Fruit fly (Drosophila melanogaster) whole organism, embryonic: ENCODE results near the gene Ssk.

Source experiments
- CG10147 ChIP-seq: fragments of 200-800 bp; sonication (Bioruptor generic); optimal IDR thresholded peaks from 2 replicates; lab custom pipeline; 2019; ENCODE audit warnings: missing biosample characterization, mild to moderate bottlenecking, missing genetic modification characterization, moderate library complexity
- CG10431 ChIP-seq: fragments of 200-800 bp; sonication (Bioruptor generic); optimal IDR thresholded peaks from 3 replicates; lab custom pipeline; 2018; ENCODE audit warnings: missing biosample characterization, mild to moderate bottlenecking, missing genetic modification characterization
- CG10959 ChIP-seq: fragments of 200-800 bp; sonication (Bioruptor generic); IDR thresholded peaks from 2 replicates; pipeline ENCODE4 v1.3.6; 2022; ENCODE audit warnings: missing biosample characterization, missing genetic modification characterization
- CG12219 ChIP-seq: fragments of 200-800 bp; sonication (Bioruptor generic); optimal IDR thresholded peaks from 3 replicates; lab custom pipeline; 2018; ENCODE audit warnings: missing biosample characterization, mild to moderate bottlenecking, missing genetic modification characterization
- CG1233 ChIP-seq: fragments of 200-800 bp; sonication (Bioruptor generic); optimal IDR thresholded peaks from 4 replicates; lab custom pipeline; 2018; ENCODE audit warnings: missing biosample characterization, mild to moderate bottlenecking, missing genetic modification characterization
- CG12769 ChIP-seq: fragments of 200-800 bp; sonication (Bioruptor generic); optimal IDR thresholded peaks from 2 replicates; lab custom pipeline; 2019; ENCODE audit warnings: missing biosample characterization, mild to moderate bottlenecking, missing genetic modification characterization, moderate library complexity
- CG12942 ChIP-seq: fragments of 200-800 bp; sonication (Bioruptor generic); optimal IDR thresholded peaks from 3 replicates; lab custom pipeline; 2016; ENCODE audit warnings: missing biosample characterization, missing genetic modification characterization
- CG13424 ChIP-seq: fragments of 200-800 bp; sonication (Bioruptor generic); optimal IDR thresholded peaks from 2 replicates; lab custom pipeline; 2019; ENCODE audit warnings: missing biosample characterization, mild to moderate bottlenecking, missing genetic modification characterization, moderate library complexity
- CG17385 ChIP-seq: fragments of 200-800 bp; sonication (Bioruptor generic); optimal IDR thresholded peaks from 3 replicates; lab custom pipeline; 2018; ENCODE audit warnings: missing biosample characterization, mild to moderate bottlenecking, missing genetic modification characterization
- CG18764 ChIP-seq: fragments of 200-800 bp; sonication (Bioruptor generic); optimal IDR thresholded peaks from 3 replicates; lab custom pipeline; 2016; ENCODE audit warnings: missing biosample characterization, missing genetic modification characterization
- CG2116 ChIP-seq: fragments of 200-800 bp; sonication (Bioruptor generic); optimal IDR thresholded peaks from 3 replicates; lab custom pipeline; 2018; ENCODE audit warnings: missing biosample characterization, mild to moderate bottlenecking, missing genetic modification characterization
- CG33213 ChIP-seq: fragments of 200-800 bp; sonication (Bioruptor generic); optimal IDR thresholded peaks from 3 replicates; lab custom pipeline; 2016; ENCODE audit warnings: missing biosample characterization, missing genetic modification characterization
- CG34224 ChIP-seq: fragments of 200-800 bp; sonication (Bioruptor generic); IDR thresholded peaks from 3 replicates; pipeline ENCODE4 v1.3.6; 2022; ENCODE audit warnings: missing biosample characterization, missing genetic modification characterization; ENCODE audit not compliant: partially characterized antibody
- CG34422 ChIP-seq: fragments of 200-800 bp; sonication (Bioruptor generic); IDR thresholded peaks from 3 replicates; pipeline ENCODE4 v1.3.6; 2022; ENCODE audit warnings: missing biosample characterization, missing genetic modification characterization
- CG4617 ChIP-seq: fragments of 200-800 bp; sonication (Bioruptor generic); optimal IDR thresholded peaks from 3 replicates; lab custom pipeline; 2016; ENCODE audit warnings: missing biosample characterization, missing genetic modification characterization, borderline replicate concordance
- CG5180 ChIP-seq: fragments of 200-800 bp; sonication (Bioruptor generic); optimal IDR thresholded peaks from 3 replicates; lab custom pipeline; 2017; ENCODE audit warnings: missing biosample characterization, missing genetic modification characterization, mild to moderate bottlenecking, moderate library complexity, missing genetic modification reagents
- CG7357 ChIP-seq: fragments of 200-800 bp; sonication (Bioruptor generic); IDR thresholded peaks from 3 replicates; pipeline ENCODE4 v1.3.6; 2022; ENCODE audit warnings: missing biosample characterization, missing genetic modification characterization
- CG7786 ChIP-seq: fragments of 200-800 bp; sonication (Bioruptor generic); optimal IDR thresholded peaks from 2 replicates; lab custom pipeline; 2016; ENCODE audit warnings: missing biosample characterization, missing genetic modification characterization
- CG9437 ChIP-seq: fragments of 200-800 bp; sonication (Bioruptor generic); optimal IDR thresholded peaks from 2 replicates; lab custom pipeline; 2018; ENCODE audit warnings: missing biosample characterization, mild to moderate bottlenecking, missing genetic modification characterization
- Dfd ChIP-seq, 2 experiments: fragments of >200 bp; optimal IDR thresholded peaks; 2 replicates each; lab custom pipeline; 2017; ENCODE audit warnings: missing biosample characterization in 2 of 2, missing genetic modification characterization in 2 of 2
- Ets97D ChIP-seq: fragments of 200-800 bp; sonication (Bioruptor generic); optimal IDR thresholded peaks from 3 replicates; lab custom pipeline; 2016; ENCODE audit warnings: missing biosample characterization, missing genetic modification characterization
- Hr39 ChIP-seq: fragments of >200 bp; optimal IDR thresholded peaks from 2 replicates; lab custom pipeline; 2017
- NK7.1 ChIP-seq: fragments of 200-800 bp; sonication (Bioruptor generic); optimal IDR thresholded peaks from 3 replicates; lab custom pipeline; 2016; ENCODE audit warnings: missing biosample characterization, missing genetic modification characterization
- NfI ChIP-seq: fragments of 200-800 bp; sonication (Bioruptor generic); optimal IDR thresholded peaks from 3 replicates; lab custom pipeline; 2018; ENCODE audit warnings: missing biosample characterization, mild to moderate bottlenecking, missing genetic modification characterization, moderate library complexity
- PHDP ChIP-seq: fragments of 200-800 bp; sonication (Bioruptor generic); optimal IDR thresholded peaks from 3 replicates; lab custom pipeline; 2018; ENCODE audit warnings: missing biosample characterization, mild to moderate bottlenecking, missing genetic modification characterization, moderate library complexity
- Ptx1 ChIP-seq: fragments of 200-800 bp; sonication (Bioruptor generic); IDR thresholded peaks from 2 replicates; pipeline ENCODE4 v1.3.6; 2022; ENCODE audit warnings: missing biosample characterization, missing genetic modification characterization
- Sox100B ChIP-seq: fragments of 200-800 bp; sonication (Bioruptor generic); optimal IDR thresholded peaks from 3 replicates; lab custom pipeline; 2018; ENCODE audit warnings: missing biosample characterization, mild to moderate bottlenecking, missing genetic modification characterization
- Sry-β ChIP-seq: fragments of 200-800 bp; sonication (Bioruptor generic); optimal IDR thresholded peaks from 2 replicates; lab custom pipeline; 2018; ENCODE audit warnings: missing biosample characterization, mild to moderate bottlenecking, missing genetic modification characterization, moderate library complexity
- Vsx1 ChIP-seq: fragments of 200-800 bp; sonication (Bioruptor generic); optimal IDR thresholded peaks from 2 replicates; lab custom pipeline; 2017; ENCODE audit warnings: missing biosample characterization, mild to moderate bottlenecking, missing genetic modification characterization, missing genetic modification reagents
- ato ChIP-seq: fragments of 200-800 bp; sonication (Bioruptor generic); IDR thresholded peaks from 2 replicates; pipeline ENCODE4 v1.3.6; 2022; ENCODE audit warnings: missing biosample characterization, missing genetic modification characterization; ENCODE audit not compliant: partially characterized antibody
- btn ChIP-seq: fragments of 200-800 bp; sonication (Bioruptor generic); optimal IDR thresholded peaks from 2 replicates; lab custom pipeline; 2016; ENCODE audit warnings: missing biosample characterization, missing genetic modification characterization
- chm ChIP-seq: fragments of 200-800 bp; sonication (Bioruptor generic); IDR thresholded peaks from 2 replicates; pipeline ENCODE4 v1.3.6; 2022; ENCODE audit warnings: missing biosample characterization, missing genetic modification characterization
- da ChIP-seq: fragments of 200-800 bp; sonication (Bioruptor generic); optimal IDR thresholded peaks from 2 replicates; lab custom pipeline; 2016; ENCODE audit warnings: missing biosample characterization, missing genetic modification characterization
- dysf ChIP-seq: fragments of 200-800 bp; sonication (Bioruptor generic); IDR thresholded peaks from 3 replicates; pipeline ENCODE4 v1.3.6; 2022; ENCODE audit warnings: missing biosample characterization, missing genetic modification characterization
- eve ChIP-seq, 2 experiments: fragments of >200 bp; optimal IDR thresholded peaks; 2 replicates each; lab custom pipeline; 2017; ENCODE audit warnings: missing biosample characterization in 2 of 2, missing genetic modification characterization in 2 of 2
- gsb ChIP-seq: fragments of 200-800 bp; sonication (Bioruptor generic); IDR thresholded peaks from 2 replicates; pipeline ENCODE4 v1.3.6; 2022; ENCODE audit warnings: missing biosample characterization, missing genetic modification characterization
- gt ChIP-seq: fragments of 200-800 bp; sonication (Bioruptor generic); IDR thresholded peaks from 2 replicates; pipeline ENCODE4 v1.3.6; 2022; ENCODE audit warnings: missing biosample characterization, missing genetic modification characterization
- hbn ChIP-seq: fragments of 200-800 bp; sonication (Bioruptor generic); IDR thresholded peaks from 2 replicates; pipeline ENCODE4 v1.3.6; 2022; ENCODE audit warnings: missing biosample characterization, missing genetic modification characterization; ENCODE audit not compliant: partially characterized antibody
- knrl ChIP-seq: fragments of 200-800 bp; sonication (Bioruptor generic); IDR thresholded peaks from 3 replicates; pipeline ENCODE4 v1.3.6; 2022; ENCODE audit warnings: missing biosample characterization, missing genetic modification characterization; ENCODE audit not compliant: partially characterized antibody
- lola ChIP-seq, 3 experiments: fragments of >200 bp in 2 of 3; fragments of 200-800 bp in 1 of 3; sonication (Bioruptor generic) in 1 of 3; optimal IDR thresholded peaks; 2 replicates each; lab custom pipeline; 2017 to 2019; ENCODE audit warnings: missing biosample characterization in 3 of 3, missing genetic modification characterization in 3 of 3, mild to moderate bottlenecking in 1 of 3, moderate library complexity in 1 of 3
- pita ChIP-seq: fragments of 200-800 bp; sonication (Bioruptor generic); optimal IDR thresholded peaks from 2 replicates; lab custom pipeline; 2017; ENCODE audit warnings: missing biosample characterization, mild to moderate bottlenecking, missing genetic modification characterization
- schlank ChIP-seq: fragments of 200-800 bp; sonication (Bioruptor generic); optimal IDR thresholded peaks from 2 replicates; lab custom pipeline; 2018; ENCODE audit warnings: missing biosample characterization, mild to moderate bottlenecking, missing genetic modification characterization
- so ChIP-seq: fragments of 200-800 bp; sonication (Bioruptor generic); IDR thresholded peaks from 3 replicates; pipeline ENCODE4 v1.3.6; 2022; ENCODE audit warnings: missing biosample characterization, missing genetic modification characterization
- tap ChIP-seq: fragments of 200-800 bp; optimal IDR thresholded peaks from 3 replicates; lab custom pipeline; 2019; ENCODE audit warnings: missing biosample characterization, mild to moderate bottlenecking, missing genetic modification characterization, moderate library complexity
- tgo ChIP-seq: fragments of 200-800 bp; sonication (Bioruptor generic); IDR thresholded peaks from 3 replicates; pipeline ENCODE4 v1.3.6; 2022; ENCODE audit warnings: missing biosample characterization, missing genetic modification characterization
- tup ChIP-seq: fragments of 200-800 bp; sonication (Bioruptor generic); optimal IDR thresholded peaks from 2 replicates; lab custom pipeline; 2016; ENCODE audit warnings: missing biosample characterization, mild to moderate bottlenecking, missing genetic modification characterization, moderate library complexity
- vnd ChIP-seq: fragments of 200-800 bp; sonication (Bioruptor generic); IDR thresholded peaks from 3 replicates; pipeline ENCODE4 v1.3.6; 2022; ENCODE audit warnings: missing biosample characterization, missing genetic modification characterization; ENCODE audit not compliant: partially characterized antibody

Ssk gene

DNA sequence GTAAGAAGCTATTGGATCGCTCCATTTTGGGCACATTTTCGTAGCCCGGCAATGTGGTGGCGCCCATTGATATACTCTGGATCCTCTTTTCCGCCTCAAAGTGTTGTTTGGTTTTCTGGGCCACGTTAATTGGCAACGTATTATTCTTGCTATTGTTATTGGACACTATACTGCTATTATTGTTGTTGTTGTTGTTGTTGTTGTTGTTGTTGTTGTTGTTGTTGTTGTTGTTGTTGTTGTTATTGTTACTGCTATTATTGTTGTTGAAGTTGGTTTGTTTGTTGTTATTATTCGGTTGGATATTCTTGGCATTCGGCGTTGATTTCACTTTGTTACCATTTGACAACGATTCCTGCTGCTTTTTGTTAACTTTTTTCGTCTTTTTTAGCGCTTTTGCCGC is 3.5 kb downstream of the Ssk start:
- TF ChIP-seq Dfd (GFP tag; optimal IDR thresholded peaks at IDR 0.05; lab: Kevin White, UChicago) = peak in 1 of 2 experiments; percentile 64
- TF ChIP-seq knrl = no peak

DNA sequence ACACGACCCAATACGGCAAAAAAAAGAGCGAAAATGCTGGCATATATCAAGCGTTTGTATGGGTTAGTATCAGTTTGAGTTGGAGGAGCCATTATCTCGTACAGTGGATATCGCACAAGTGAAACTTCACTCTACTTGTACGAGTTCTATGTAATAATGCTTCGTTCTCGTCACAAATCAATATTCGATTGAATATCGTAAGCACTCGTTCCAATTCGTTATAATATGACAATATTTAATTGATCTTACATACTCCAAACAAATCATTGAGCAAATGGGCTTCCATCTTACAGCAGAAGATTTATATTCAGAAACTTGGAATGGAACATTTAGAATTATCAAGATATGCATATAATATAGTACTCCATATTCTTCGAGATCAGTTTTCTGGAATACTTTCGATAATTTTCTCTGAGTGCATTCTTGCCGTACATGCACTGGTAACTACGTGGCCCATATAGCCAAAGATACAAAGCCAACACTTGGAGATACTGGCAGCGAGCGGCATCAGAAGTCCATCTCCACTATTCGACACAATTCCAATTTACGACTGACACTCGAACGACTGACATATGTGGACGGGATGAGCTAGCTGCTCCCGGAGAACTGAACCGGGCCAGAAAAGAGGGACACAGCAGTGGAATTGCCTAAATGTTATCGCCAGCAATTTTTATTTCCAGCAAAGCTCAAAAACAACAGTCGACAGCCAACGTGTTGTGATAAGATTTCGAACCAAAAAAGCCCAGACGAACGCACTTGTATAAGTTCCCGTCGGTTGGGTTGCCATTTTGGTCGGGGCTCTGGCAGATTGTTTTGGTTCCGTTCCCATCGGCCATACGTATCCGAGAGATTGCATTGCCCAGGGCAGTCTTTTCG is 4.8 kb downstream of the Ssk start:
- TF ChIP-seq dysf = no peak
- TF ChIP-seq CG34224 (GFP tag; lab: Robert Waterston, UW) = no peak
- no peak for TF ChIP-seq CG1233
- no peak for TF ChIP-seq tup
- no peak for TF ChIP-seq NfI (GFP tag; lab: Kevin White, UChicago)
- no peak for TF ChIP-seq CG12219 (GFP tag; lab: Kevin White, UChicago)
- no peak for TF ChIP-seq chm (GFP tag; lab: Robert Waterston, UW)
- no peak for TF ChIP-seq da (GFP tag; lab: Kevin White, UChicago)
- no peak for TF ChIP-seq vnd
- TF ChIP-seq lola (GFP tag; optimal IDR thresholded peaks at IDR 0.05; lab: Kevin White, UChicago) = no peak
- no peak for TF ChIP-seq CG12942 (GFP tag; lab: Kevin White, UChicago)
- TF ChIP-seq CG5180 (GFP tag; lab: Kevin White, UChicago) = peak; percentile 90
- TF ChIP-seq CG13424 = no peak
- no peak for TF ChIP-seq Sox100B
- TF ChIP-seq CG10147 = no peak
- no peak for TF ChIP-seq CG18764 (GFP tag; lab: Kevin White, UChicago)
- TF ChIP-seq CG33213 = no peak
- TF ChIP-seq CG7357 (GFP tag; lab: Robert Waterston, UW) = no peak
- TF ChIP-seq CG2116 (GFP tag; lab: Kevin White, UChicago) = no peak
- no peak for TF ChIP-seq Hr39 (lab: Kevin White, UChicago)
- no peak for TF ChIP-seq eve (GFP tag; optimal IDR thresholded peaks at IDR 0.05; lab: Kevin White, UChicago)
- no peak for TF ChIP-seq Sry-β (GFP tag; lab: Kevin White, UChicago)
- 0 out of 3 replicates have a peak, but pooled peaks have one; percentile 15 for TF ChIP-seq tgo (GFP tag; lab: Robert Waterston, UW)
- TF ChIP-seq CG10431 (GFP tag; lab: Kevin White, UChicago) = no peak
- no peak for TF ChIP-seq hbn (GFP tag; lab: Robert Waterston, UW)
- peak; percentile 52 for TF ChIP-seq CG12769 (tag; lab: Kevin White, UChicago)
- no peak for TF ChIP-seq NK7.1 (GFP tag; lab: Kevin White, UChicago)
- TF ChIP-seq PHDP = no peak
- TF ChIP-seq schlank (tag; lab: Kevin White, UChicago) = no peak
- TF ChIP-seq CG9437 = no peak
- 0 out of 3 replicates have a peak, but pooled peaks have one; percentile 7 for TF ChIP-seq CG34422 (GFP tag; lab: Robert Waterston, UW)
- no peak for TF ChIP-seq CG10959 (GFP tag; lab: Robert Waterston, UW)
- TF ChIP-seq so (GFP tag; lab: Robert Waterston, UW) = no peak
- TF ChIP-seq pita (GFP tag; lab: Kevin White, UChicago) = no peak
- no peak for TF ChIP-seq ato (GFP tag; lab: Robert Waterston, UW)
- TF ChIP-seq Vsx1 (GFP tag; lab: Kevin White, UChicago) = no peak
- no peak for TF ChIP-seq btn (GFP tag; lab: Kevin White, UChicago)
- TF ChIP-seq tap (tag; lab: Kevin White, UChicago) = no peak
- no peak for TF ChIP-seq CG7786 (GFP tag; lab: Kevin White, UChicago)
- TF ChIP-seq gt (GFP tag; lab: Robert Waterston, UW) = no peak
- no peak for TF ChIP-seq CG4617
- no peak for TF ChIP-seq Ets97D
- no peak for TF ChIP-seq CG17385 (GFP tag; lab: Kevin White, UChicago)
- TF ChIP-seq gsb = no peak
- TF ChIP-seq Ptx1 = 0 out of 2 replicates have a peak, but pooled peaks have one; percentile 15
